Fruit fly (Drosophila melanogaster) whole organism, embryonic: ENCODE measurements around the gene Nup153.

ENCODE experiments used
- Atf3 ChIP-seq: fragments of 200-800 bp; sonication (Bioruptor generic); optimal IDR thresholded peaks from 3 replicates; lab custom pipeline; 2016; ENCODE audit warnings: missing biosample characterization, missing genetic modification characterization
- BtbVII ChIP-seq: fragments of 200-800 bp; sonication (Bioruptor generic); optimal IDR thresholded peaks from 3 replicates; lab custom pipeline; 2017; ENCODE audit warnings: missing biosample characterization, mild to moderate bottlenecking, missing genetic modification characterization
- CG1024 ChIP-seq: fragments of 200-800 bp; sonication (Bioruptor generic); IDR thresholded peaks from 2 replicates; pipeline ENCODE4 v1.3.6; 2022; ENCODE audit warnings: missing biosample characterization, missing genetic modification characterization
- CG10979 ChIP-seq: fragments of 200-800 bp; sonication (Bioruptor generic); optimal IDR thresholded peaks from 2 replicates; lab custom pipeline; 2018; ENCODE audit warnings: missing biosample characterization, mild to moderate bottlenecking, missing genetic modification characterization, moderate library complexity
- CG13424 ChIP-seq: fragments of 200-800 bp; sonication (Bioruptor generic); optimal IDR thresholded peaks from 2 replicates; lab custom pipeline; 2019; ENCODE audit warnings: missing biosample characterization, mild to moderate bottlenecking, missing genetic modification characterization, moderate library complexity
- CG14014 ChIP-seq: fragments of 200-800 bp; sonication (Bioruptor generic); IDR thresholded peaks from 2 replicates; pipeline ENCODE4 v1.3.6; 2022; ENCODE audit warnings: missing biosample characterization, missing genetic modification characterization
- CG15479 ChIP-seq: fragments of 200-800 bp; sonication (Bioruptor generic); optimal IDR thresholded peaks from 3 replicates; lab custom pipeline; 2019; ENCODE audit warnings: missing biosample characterization, mild to moderate bottlenecking, missing genetic modification characterization, moderate library complexity
- CG18011 ChIP-seq: fragments of 200-800 bp; sonication (Bioruptor generic); optimal IDR thresholded peaks from 2 replicates; lab custom pipeline; 2017; ENCODE audit warnings: missing biosample characterization, missing genetic modification characterization, mild to moderate bottlenecking, moderate library complexity, missing genotype
- CG30020 ChIP-seq: fragments of 200-800 bp; optimal IDR thresholded peaks from 2 replicates; lab custom pipeline; 2019; ENCODE audit warnings: missing biosample characterization, mild to moderate bottlenecking, missing genetic modification characterization, moderate library complexity
- CG31224 ChIP-seq: fragments of 200-800 bp; sonication (Bioruptor generic); IDR thresholded peaks from 2 replicates; pipeline ENCODE4 v1.3.6; 2022; ENCODE audit warnings: missing biosample characterization, missing genetic modification characterization
- CG31441 ChIP-seq: fragments of 200-800 bp; sonication (Bioruptor generic); IDR thresholded peaks from 2 replicates; pipeline ENCODE4 v1.3.6; 2022; ENCODE audit warnings: missing biosample characterization, missing genetic modification characterization
- CG32532 ChIP-seq: fragments of 200-800 bp; sonication (Bioruptor generic); IDR thresholded peaks from 2 replicates; pipeline ENCODE4 v1.3.6; 2022; ENCODE audit warnings: missing biosample characterization, missing genetic modification characterization
- CG3281 ChIP-seq: fragments of 200-800 bp; sonication (Bioruptor generic); optimal IDR thresholded peaks from 3 replicates; lab custom pipeline; 2017; ENCODE audit warnings: missing biosample characterization, mild to moderate bottlenecking, missing genetic modification characterization
- CG4328 ChIP-seq: fragments of 200-800 bp; sonication (Bioruptor generic); optimal IDR thresholded peaks from 3 replicates; lab custom pipeline; 2017; ENCODE audit warnings: missing biosample characterization, missing genetic modification reagents, missing genetic modification characterization
- CG4707 ChIP-seq: fragments of 200-800 bp; sonication (Bioruptor generic); optimal IDR thresholded peaks from 2 replicates; lab custom pipeline; 2018; ENCODE audit warnings: missing biosample characterization, mild to moderate bottlenecking, missing genetic modification characterization, moderate library complexity
- CG6791 ChIP-seq: fragments of 200-800 bp; sonication (Bioruptor generic); IDR thresholded peaks from 3 replicates; pipeline ENCODE4 v1.3.6; 2022; ENCODE audit warnings: missing biosample characterization, missing genetic modification characterization; ENCODE audit not compliant: partially characterized antibody
- CG7745 ChIP-seq: fragments of 200-800 bp; sonication (Bioruptor generic); optimal IDR thresholded peaks from 2 replicates; lab custom pipeline; 2018; ENCODE audit warnings: missing biosample characterization, mild to moderate bottlenecking, missing genetic modification characterization, moderate library complexity
- CG7928 ChIP-seq: fragments of 200-800 bp; sonication (Bioruptor generic); optimal IDR thresholded peaks from 2 replicates; lab custom pipeline; 2017; ENCODE audit warnings: missing biosample characterization, mild to moderate bottlenecking, missing genetic modification characterization
- Ets65A ChIP-seq: fragments of 200-800 bp; sonication (Bioruptor generic); peaks from one replicate; lab custom pipeline; 2016; ENCODE audit warnings: missing biosample characterization, missing genetic modification characterization
- Hr78 ChIP-seq, 2 experiments: fragments of 200-800 bp in 1 of 2; fragments of >200 bp in 1 of 2; sonication (Bioruptor generic) in 1 of 2; optimal IDR thresholded peaks; 2 replicates each; lab custom pipeline; 2017 to 2019; ENCODE audit warnings: missing biosample characterization in 2 of 2, missing genetic modification characterization in 2 of 2, mild to moderate bottlenecking in 1 of 2, moderate library complexity in 1 of 2
- Lhr ChIP-seq: fragments of 200-800 bp; sonication (Bioruptor generic); optimal IDR thresholded peaks from 3 replicates; lab custom pipeline; 2017; ENCODE audit warnings: mild to moderate bottlenecking, missing biosample characterization, missing genetic modification reagents, missing genetic modification characterization
- Med ChIP-seq: fragments of 200-800 bp; sonication (Bioruptor generic); peaks from one replicate; lab custom pipeline; 2016; ENCODE audit warnings: missing biosample characterization, missing genetic modification characterization, mild to moderate bottlenecking, inconsistent platforms, moderate library complexity
- NFAT ChIP-seq: fragments of 200-800 bp; sonication (Bioruptor generic); IDR thresholded peaks from 2 replicates; pipeline ENCODE4 v1.3.6; 2022; ENCODE audit warnings: missing biosample characterization, missing genetic modification characterization
- Nf-YC ChIP-seq: fragments of 200-800 bp; optimal IDR thresholded peaks from 3 replicates; lab custom pipeline; 2019; ENCODE audit warnings: missing biosample characterization, mild to moderate bottlenecking, missing genetic modification characterization, moderate library complexity
- Rfx ChIP-seq: fragments of 200-800 bp; sonication (Bioruptor generic); IDR thresholded peaks from 2 replicates; pipeline ENCODE4 v1.3.6; 2022; ENCODE audit warnings: missing biosample characterization, missing genetic modification characterization
- Six4 ChIP-seq: fragments of 200-800 bp; sonication (Bioruptor generic); optimal IDR thresholded peaks from 2 replicates; lab custom pipeline; 2016; ENCODE audit warnings: missing biosample characterization, missing genetic modification characterization
- TFAM ChIP-seq: fragments of 200-800 bp; sonication (Bioruptor generic); optimal IDR thresholded peaks from 2 replicates; lab custom pipeline; 2017; ENCODE audit warnings: missing biosample characterization, missing genetic modification characterization, inconsistent platforms
- Xrp1 ChIP-seq: fragments of 200-800 bp; sonication (Bioruptor generic); IDR thresholded peaks from 2 replicates; pipeline ENCODE4 v1.3.6; 2022; ENCODE audit warnings: missing biosample characterization, missing genetic modification characterization
- abd-A ChIP-seq: fragments of 200-800 bp; sonication (Bioruptor generic); optimal IDR thresholded peaks from 3 replicates; lab custom pipeline; 2019; ENCODE audit warnings: missing biosample characterization, mild to moderate bottlenecking, missing genetic modification characterization, moderate library complexity
- ato ChIP-seq: fragments of 200-800 bp; sonication (Bioruptor generic); IDR thresholded peaks from 2 replicates; pipeline ENCODE4 v1.3.6; 2022; ENCODE audit warnings: missing biosample characterization, missing genetic modification characterization; ENCODE audit not compliant: partially characterized antibody
- bab2 ChIP-seq: fragments of 200-800 bp; sonication (Bioruptor generic); optimal IDR thresholded peaks from 2 replicates; lab custom pipeline; 2016; ENCODE audit warnings: missing biosample characterization, missing genetic modification characterization
- chinmo ChIP-seq: fragments of 200-800 bp; sonication (Bioruptor generic); IDR thresholded peaks from 4 replicates; pipeline ENCODE4 v1.3.6; 2022; ENCODE audit warnings: missing biosample characterization, missing genetic modification characterization; ENCODE audit not compliant: partially characterized antibody
- corto ChIP-seq: fragments of 200-800 bp; sonication (Bioruptor generic); optimal IDR thresholded peaks from 2 replicates; lab custom pipeline; 2016; ENCODE audit warnings: missing biosample characterization, mild to moderate bottlenecking, missing genetic modification characterization, moderate library complexity
- en ChIP-seq: fragments of 200-800 bp; sonication (Bioruptor generic); optimal IDR thresholded peaks from 2 replicates; lab custom pipeline; 2016; ENCODE audit warnings: missing biosample characterization, missing genetic modification characterization
- ewg ChIP-seq: fragments of 200-800 bp; sonication (Bioruptor generic); optimal IDR thresholded peaks from 3 replicates; lab custom pipeline; 2017; ENCODE audit warnings: mild to moderate bottlenecking, missing biosample characterization, missing genetic modification reagents, missing genetic modification characterization
- gcm ChIP-seq: fragments of 200-800 bp; sonication (Bioruptor generic); optimal IDR thresholded peaks from 2 replicates; lab custom pipeline; 2019; ENCODE audit warnings: missing biosample characterization, mild to moderate bottlenecking, missing genetic modification characterization, moderate library complexity
- ind ChIP-seq: fragments of 200-800 bp; sonication (Bioruptor generic); optimal IDR thresholded peaks from 3 replicates; lab custom pipeline; 2016; ENCODE audit warnings: missing biosample characterization, missing genetic modification characterization
- lmd ChIP-seq: fragments of 200-800 bp; sonication (Bioruptor generic); IDR thresholded peaks from 2 replicates; pipeline ENCODE4 v1.3.6; 2022; ENCODE audit warnings: missing biosample characterization, missing genetic modification characterization
- otp ChIP-seq: fragments of 200-800 bp; sonication (Bioruptor generic); IDR thresholded peaks from 3 replicates; pipeline ENCODE4, ENCODE4 v1.3.6; 2022; ENCODE audit warnings: missing biosample characterization, missing genetic modification characterization
- pb ChIP-seq: fragments of 200-800 bp; sonication (Bioruptor generic); optimal IDR thresholded peaks from 3 replicates; lab custom pipeline; 2016; ENCODE audit warnings: missing biosample characterization, missing genetic modification characterization
- phol ChIP-seq: fragments of 200-800 bp; sonication (Bioruptor generic); optimal IDR thresholded peaks from 3 replicates; lab custom pipeline; 2018; ENCODE audit warnings: missing biosample characterization, mild to moderate bottlenecking, missing genetic modification characterization, moderate library complexity
- repo ChIP-seq: fragments of 200-800 bp; sonication (Bioruptor generic); optimal IDR thresholded peaks from 2 replicates; lab custom pipeline; 2016; ENCODE audit warnings: missing biosample characterization, missing genetic modification characterization
- sna ChIP-seq: fragments of 200-800 bp; sonication (Bioruptor generic); IDR thresholded peaks from 2 replicates; pipeline ENCODE4 v1.3.6; 2022; ENCODE audit warnings: missing biosample characterization, missing genetic modification characterization; ENCODE audit not compliant: partially characterized antibody
- ssp ChIP-seq: fragments of 200-800 bp; sonication (Bioruptor generic); IDR thresholded peaks from 2 replicates; pipeline ENCODE4 v1.3.6; 2022; ENCODE audit warnings: missing biosample characterization, missing genetic modification characterization
- stc ChIP-seq: fragments of 200-800 bp; sonication (Bioruptor generic); IDR thresholded peaks from 2 replicates; pipeline ENCODE4 v1.3.6; 2022; ENCODE audit warnings: missing biosample characterization, missing genetic modification characterization
- stwl ChIP-seq: fragments of 200-800 bp; sonication (Bioruptor generic); optimal IDR thresholded peaks from 3 replicates; lab custom pipeline; 2018; ENCODE audit warnings: missing biosample characterization, mild to moderate bottlenecking, missing genetic modification characterization, moderate library complexity
- sug ChIP-seq: fragments of 200-800 bp; optimal IDR thresholded peaks from 2 replicates; lab custom pipeline; 2019; ENCODE audit warnings: missing biosample characterization, mild to moderate bottlenecking, missing genetic modification characterization, moderate library complexity
- trem ChIP-seq: fragments of 200-800 bp; optimal IDR thresholded peaks from 3 replicates; lab custom pipeline; 2019; ENCODE audit warnings: missing biosample characterization, mild to moderate bottlenecking, missing genetic modification characterization, moderate library complexity
- unpg ChIP-seq: fragments of 200-800 bp; sonication (Bioruptor generic); optimal IDR thresholded peaks from 3 replicates; lab custom pipeline; 2018; ENCODE audit warnings: missing biosample characterization, mild to moderate bottlenecking, missing genetic modification characterization, moderate library complexity
- vvl ChIP-seq: fragments of 200-800 bp; sonication (Bioruptor generic); IDR thresholded peaks from 2 replicates; pipeline ENCODE4 v1.3.6; 2022; ENCODE audit warnings: missing biosample characterization, missing genetic modification characterization
- yki ChIP-seq: fragments of >200 bp; optimal IDR thresholded peaks from 3 replicates; lab custom pipeline; 2018

Gene Nup153

dm6 chrX:16595411-16595810 is 3.6 kb upstream of the Nup153 start (continued):
- TF ChIP-seq TFAM (no peak), CG3281 (GFP tag; lab: Kevin White, UChicago) (no peak), CG30020 (tag; lab: Kevin White, UChicago) (no peak), Med (GFP tag; lab: Kevin White, UChicago) (peak; percentile 27), Nf-YC (tag; lab: Kevin White, UChicago) (no peak), CG13424 (tag; lab: Kevin White, UChicago) (no peak), Hr78 (GFP tag; optimal IDR thresholded peaks at IDR 0.05; lab: Kevin White, UChicago) (no peak), trem (tag; lab: Kevin White, UChicago) (no peak), Xrp1 (GFP tag; lab: Robert Waterston, UW) (0 out of 2 replicates have a peak, but pooled peaks have one; percentile 27), vvl (GFP tag; lab: Robert Waterston, UW) (peak; percentile 54; the same call in 1 of the 2 replicates), unpg (GFP tag; lab: Kevin White, UChicago) (no peak), CG18011 (GFP tag; lab: Kevin White, UChicago) (no peak), Atf3 (GFP tag; lab: Kevin White, UChicago) (no peak), CG7745 (tag; lab: Kevin White, UChicago) (no peak), CG15479 (GFP tag; lab: Kevin White, UChicago) (no peak), corto (GFP tag; lab: Kevin White, UChicago) (no peak), CG32532 (GFP tag; lab: Robert Waterston, UW) (peak; percentile 23; the same call in 1 of the 2 replicates), bab2 (no peak), stwl (tag; lab: Kevin White, UChicago) (no peak), CG10979 (tag; lab: Kevin White, UChicago) (no peak), CG4328 (no peak), ssp (GFP tag; lab: Robert Waterston, UW) (no peak), CG31224 (GFP tag; lab: Robert Waterston, UW) (no peak), lmd (GFP tag; lab: Robert Waterston, UW) (no peak), CG6791 (GFP tag; lab: Robert Waterston, UW) (no peak), chinmo (GFP tag; lab: Robert Waterston, UW) (0 out of 4 replicates have a peak, but pooled peaks have one; percentile 38), Rfx (GFP tag; lab: Robert Waterston, UW) (0 out of 2 replicates have a peak, but pooled peaks have one; percentile 8), gcm (peak; percentile 57), Ets65A (GFP tag; lab: Kevin White, UChicago) (no peak), repo (GFP tag; lab: Kevin White, UChicago) (no peak), ind (no peak), yki (lab: Kevin White, UChicago) (no peak), CG14014 (no peak), otp (GFP tag; lab: Robert Waterston, UW) (no peak), CG1024 (GFP tag; lab: Robert Waterston, UW) (no peak), Six4 (no peak), Lhr (GFP tag; lab: Kevin White, UChicago) (no peak), stc (GFP tag; lab: Robert Waterston, UW) (no peak), abd-A (tag; lab: Kevin White, UChicago) (no peak), CG7928 (GFP tag; lab: Kevin White, UChicago) (no peak), ato (GFP tag; lab: Robert Waterston, UW) (no peak), NFAT (GFP tag; lab: Robert Waterston, UW) (no peak), BtbVII (GFP tag; lab: Kevin White, UChicago) (no peak), phol (tag; lab: Kevin White, UChicago) (no peak), ewg (no peak), CG31441 (GFP tag; lab: Robert Waterston, UW) (no peak), sna (GFP tag; lab: Robert Waterston, UW) (no peak), CG4707 (GFP tag; lab: Kevin White, UChicago) (peak; percentile 68), en (GFP tag; lab: Kevin White, UChicago) (no peak), sug (peak; percentile 24), pb (GFP tag; lab: Kevin White, UChicago) (no peak)
